Worm (Caenorhabditis elegans) whole organism, young adult: ENCODE results near the gene T07C12.10.
"Not testable (repeated sequence)": the region's sequence is repeated elsewhere in the genome, so short reads cannot be mapped to it uniquely, and the experiment has no call there.

Experiments
- C06A6.2 ChIP-seq: fragments of 200-800 bp; sonication (Bioruptor generic); conservative IDR thresholded peaks from 2 replicates; pipeline ENCODE4 v1.3.6; 2022; ENCODE audit warnings: missing genetic modification characterization, missing compliant biosample characterization
- F23B12.7 ChIP-seq: sonication (generic microtip); optimal IDR thresholded peaks from 2 replicates; lab custom pipeline; 2017; ENCODE audit warnings: missing genetic modification characterization, mild to moderate bottlenecking, missing compliant biosample characterization, antibody characterized with exemption, moderate library complexity; ENCODE audit not compliant: insufficient read depth
- F33H1.4 ChIP-seq: fragments of 200-800 bp; sonication (Bioruptor generic); IDR thresholded peaks from 2 replicates; pipeline ENCODE4 v1.3.6; 2022; ENCODE audit warnings: missing genetic modification reagents, missing genetic modification characterization, missing compliant biosample characterization
- K11D2.4 ChIP-seq: fragments of 200-800 bp; sonication (Bioruptor generic); IDR thresholded peaks from 2 replicates; pipeline ENCODE4 v1.3.6; 2022; ENCODE audit warnings: missing genetic modification reagents, missing genetic modification characterization, missing compliant biosample characterization
- K12H6.12 ChIP-seq: fragments of 200-800 bp; sonication (Bioruptor generic); optimal IDR thresholded peaks from 2 replicates; lab custom pipeline; 2018; ENCODE audit warnings: mild to moderate bottlenecking, missing genetic modification characterization, missing compliant biosample characterization
- T07F8.4 ChIP-seq: sonication (generic microtip); optimal IDR thresholded peaks from 2 replicates; lab custom pipeline; 2016; ENCODE audit warnings: mild to moderate bottlenecking, missing genetic modification characterization, moderate library complexity, missing compliant biosample characterization
- Y53G8AR.9 ChIP-seq: fragments of 200-800 bp; sonication (Bioruptor generic); conservative IDR thresholded peaks from 2 replicates; pipeline ENCODE4 v1.3.6; 2022; ENCODE audit warnings: missing genetic modification reagents, missing genetic modification characterization, missing compliant biosample characterization
- Y67H2A.10 ChIP-seq: fragments of 200-800 bp; sonication (Bioruptor generic); conservative IDR thresholded peaks from 2 replicates; pipeline ENCODE4 v1.3.6; 2022; ENCODE audit warnings: missing genetic modification reagents, missing genetic modification characterization, missing compliant biosample characterization
- Y95B8A.8 ChIP-seq: fragments of 200-800 bp; sonication (Bioruptor generic); IDR thresholded peaks from 2 replicates; pipeline ENCODE4 v1.3.6; 2022; ENCODE audit warnings: missing genetic modification reagents, missing genetic modification characterization, missing compliant biosample characterization
- ZK185.1 ChIP-seq: sonication (generic microtip); optimal IDR thresholded peaks from 2 replicates; lab custom pipeline; 2016; ENCODE audit warnings: mild to moderate bottlenecking, missing genetic modification characterization, missing compliant biosample characterization; ENCODE audit not compliant: poor library complexity, severe bottlenecking
- athp-1 ChIP-seq: sonication (generic microtip); optimal IDR thresholded peaks from 2 replicates; lab custom pipeline; 2017; ENCODE audit warnings: mild to moderate bottlenecking, missing genetic modification characterization, missing compliant biosample characterization
- attf-3 ChIP-seq: fragments of 200-800 bp; sonication (Bioruptor generic); conservative IDR thresholded peaks from 2 replicates; pipeline ENCODE4 v1.3.6; 2022; ENCODE audit warnings: missing genetic modification reagents, missing genetic modification characterization, missing compliant biosample characterization
- attf-5 ChIP-seq: fragments of 200-800 bp; sonication (Bioruptor generic); optimal IDR thresholded peaks from 2 replicates; lab custom pipeline; 2018; ENCODE audit warnings: mild to moderate bottlenecking, missing genetic modification characterization, missing compliant biosample characterization
- bed-2 ChIP-seq: fragments of 200-800 bp; sonication (Bioruptor generic); IDR thresholded peaks from 2 replicates; pipeline ENCODE4 v1.3.6; 2022; ENCODE audit warnings: missing genetic modification reagents, missing genetic modification characterization, missing compliant biosample characterization
- cebp-1 ChIP-seq, 2 experiments: fragments of 200-800 bp in 1 of 2; sonication (Bioruptor generic) in 1 of 2; sonication (generic microtip) in 1 of 2; IDR thresholded peaks in 1 of 2; optimal IDR thresholded peaks in 1 of 2; 2 replicates each; pipeline versions ENCODE4 v1.3.6 to Lab custom; 2017 to 2022; ENCODE audit warnings: missing compliant biosample characterization in 2 of 2, missing genetic modification characterization in 2 of 2, mild to moderate bottlenecking in 1 of 2, missing genetic modification reagents in 1 of 2, moderate library complexity in 1 of 2
- ceh-100 ChIP-seq: fragments of 200-800 bp; sonication (Bioruptor generic); IDR thresholded peaks from 2 replicates; pipeline ENCODE4 v1.3.6; 2022; ENCODE audit warnings: missing genetic modification reagents, missing genetic modification characterization, missing compliant biosample characterization
- ceh-27 ChIP-seq: fragments of 200-800 bp; sonication (Bioruptor generic); optimal IDR thresholded peaks from 2 replicates; lab custom pipeline; 2018; ENCODE audit warnings: mild to moderate bottlenecking, missing genetic modification characterization, moderate library complexity, missing compliant biosample characterization
- ceh-91 ChIP-seq: fragments of 200-800 bp; sonication (Bioruptor generic); IDR thresholded peaks from 2 replicates; pipeline ENCODE4 v1.3.6; 2022; ENCODE audit warnings: missing genetic modification reagents, missing genetic modification characterization, missing compliant biosample characterization
- chd-7 ChIP-seq: sonication (generic microtip); optimal IDR thresholded peaks from 2 replicates; lab custom pipeline; 2016; ENCODE audit warnings: mild to moderate bottlenecking, missing genetic modification characterization, moderate library complexity, missing compliant biosample characterization
- dox-1 ChIP-seq: fragments of 200-800 bp; sonication (Bioruptor generic); IDR thresholded peaks from 2 replicates; pipeline ENCODE4 v1.3.6; 2022; ENCODE audit warnings: missing genetic modification reagents, missing genetic modification characterization, missing compliant biosample characterization
- dpl-1 ChIP-seq: fragments of 150-350 bp; optimal IDR thresholded peaks from 2 replicates; lab custom pipeline; 2014; ENCODE audit warnings: missing biosample characterization, missing genetic modification reagents, missing genetic modification characterization
- him-1 ChIP-seq: sonication (generic microtip); optimal IDR thresholded peaks from 2 replicates; lab custom pipeline; 2016; ENCODE audit warnings: missing genotype, missing genetic modification reagents, missing genetic modification characterization, missing compliant biosample characterization
- hmg-1.2 ChIP-seq: fragments of 200-800 bp; sonication (Bioruptor generic); IDR thresholded peaks from 2 replicates; pipeline ENCODE4 v1.3.6; 2022; ENCODE audit warnings: missing genetic modification reagents, missing genetic modification characterization, missing compliant biosample characterization
- hsf-1 ChIP-seq: fragments of 200-800 bp; sonication (Bioruptor generic); IDR thresholded peaks from 2 replicates; pipeline ENCODE4 v1.3.6; 2022; ENCODE audit warnings: missing genetic modification reagents, missing genetic modification characterization, missing compliant biosample characterization
- let-607 ChIP-seq, 2 experiments: fragments of 200-800 bp in 1 of 2; sonication (Bioruptor generic) in 1 of 2; sonication (generic microtip) in 1 of 2; optimal IDR thresholded peaks; 2 replicates each; lab custom pipeline; 2016 to 2018; ENCODE audit warnings: mild to moderate bottlenecking in 2 of 2, missing compliant biosample characterization in 2 of 2, missing genetic modification characterization in 2 of 2, moderate library complexity in 2 of 2, missing genotype in 1 of 2
- lin-26 ChIP-seq: fragments of 200-800 bp; sonication (Bioruptor generic); IDR thresholded peaks from 2 replicates; pipeline ENCODE4 v1.3.6; 2022; ENCODE audit warnings: missing genetic modification reagents, missing genetic modification characterization, missing compliant biosample characterization
- lin-40 ChIP-seq: sonication (generic microtip); optimal IDR thresholded peaks from 2 replicates; lab custom pipeline; 2016; ENCODE audit warnings: missing genetic modification characterization, mild to moderate bottlenecking, missing compliant biosample characterization, missing genotype, missing genetic modification reagents
- lin-54 ChIP-seq: fragments of 200-800 bp; sonication (Bioruptor generic); optimal IDR thresholded peaks from 2 replicates; lab custom pipeline; 2018; ENCODE audit warnings: mild to moderate bottlenecking, missing genetic modification characterization, missing compliant biosample characterization
- lsl-1 ChIP-seq: fragments of 200-800 bp; sonication (Bioruptor generic); optimal IDR thresholded peaks from 2 replicates; lab custom pipeline; 2018; ENCODE audit warnings: mild to moderate bottlenecking, missing genetic modification characterization, moderate library complexity, missing compliant biosample characterization
- madf-6 ChIP-seq: fragments of 200-800 bp; sonication (Bioruptor generic); IDR thresholded peaks from 2 replicates; pipeline ENCODE4 v1.3.6; 2022; ENCODE audit warnings: missing genetic modification reagents, missing genetic modification characterization, missing compliant biosample characterization
- madf-8 ChIP-seq: fragments of 200-800 bp; sonication (Bioruptor generic); conservative IDR thresholded peaks from 2 replicates; pipeline ENCODE4 v1.3.6; 2022; ENCODE audit warnings: missing genetic modification reagents, missing genetic modification characterization, missing compliant biosample characterization
- mcd-1 ChIP-seq: fragments of 200-800 bp; sonication (Bioruptor generic); IDR thresholded peaks from 2 replicates; pipeline ENCODE4 v1.3.6; 2022; ENCODE audit warnings: missing genetic modification reagents, missing genetic modification characterization, missing compliant biosample characterization
- nfyb-1 ChIP-seq: fragments of 200-800 bp; sonication (Bioruptor generic); IDR thresholded peaks from 2 replicates; pipeline ENCODE4 v1.3.6; 2022; ENCODE audit warnings: missing genetic modification reagents, missing genetic modification characterization, missing compliant biosample characterization
- nhr-90 ChIP-seq: sonication (generic microtip); optimal IDR thresholded peaks from 2 replicates; lab custom pipeline; 2016; ENCODE audit warnings: missing genotype, mild to moderate bottlenecking, missing genetic modification characterization, missing compliant biosample characterization
- pbrm-1 ChIP-seq: fragments of 200-800 bp; sonication (Bioruptor generic); IDR thresholded peaks from 2 replicates; pipeline ENCODE4 v1.3.6; 2022; ENCODE audit warnings: missing genetic modification reagents, missing genetic modification characterization, missing compliant biosample characterization
- rcor-1 ChIP-seq: fragments of 200-800 bp; sonication (Bioruptor generic); IDR thresholded peaks from 2 replicates; pipeline ENCODE4 v1.3.6; 2022; ENCODE audit warnings: missing genetic modification reagents, missing genetic modification characterization, missing compliant biosample characterization
- rpc-1 ChIP-seq, 2 experiments: fragments of 150-350 bp in 1 of 2; sonication (generic microtip) in 1 of 2; optimal IDR thresholded peaks; 2 replicates each; lab custom pipeline; 2014 to 2018; ENCODE audit warnings: missing biosample characterization in 1 of 2, missing genetic modification characterization in 1 of 2, missing genetic modification reagents in 1 of 2, missing genotype in 1 of 2
- snpc-4 ChIP-seq, 5 experiments: fragments of 150-350 bp in 1 of 5; sonication (generic microtip) in 4 of 5; optimal IDR thresholded peaks; 2 replicates each; lab custom pipeline; 2014 to 2018; ENCODE audit warnings: missing genetic modification characterization in 5 of 5, missing biosample characterization in 3 of 5, antibody characterized with exemption in 2 of 5, mild to moderate bottlenecking in 2 of 5, missing compliant biosample characterization in 2 of 5, missing genotype in 2 of 5, moderate library complexity in 2 of 5, missing genetic modification reagents in 1 of 5
- tbp1 ChIP-seq: fragments of 200-800 bp; sonication (Bioruptor generic); optimal IDR thresholded peaks from 2 replicates; lab custom pipeline; 2018; ENCODE audit warnings: mild to moderate bottlenecking, missing genetic modification characterization, missing compliant biosample characterization
- unc-130 ChIP-seq: sonication (generic microtip); optimal IDR thresholded peaks from 2 replicates; lab custom pipeline; 2016; ENCODE audit warnings: missing genetic modification reagents, missing genetic modification characterization, missing compliant biosample characterization
- xnd-1 ChIP-seq: sonication (generic microtip); optimal IDR thresholded peaks from 2 replicates; lab custom pipeline; 2016; ENCODE audit warnings: missing genotype, missing genetic modification reagents, missing genetic modification characterization, missing compliant biosample characterization
- ztf-18 ChIP-seq: sonication (generic microtip); optimal IDR thresholded peaks from 2 replicates; lab custom pipeline; 2016; ENCODE audit warnings: missing genotype, mild to moderate bottlenecking, missing genetic modification characterization, missing compliant biosample characterization
- ztf-26 ChIP-seq: sonication (generic microtip); optimal IDR thresholded peaks from 2 replicates; lab custom pipeline; 2017; ENCODE audit warnings: missing genetic modification characterization, missing compliant biosample characterization

T07C12.10 gene

DNA sequence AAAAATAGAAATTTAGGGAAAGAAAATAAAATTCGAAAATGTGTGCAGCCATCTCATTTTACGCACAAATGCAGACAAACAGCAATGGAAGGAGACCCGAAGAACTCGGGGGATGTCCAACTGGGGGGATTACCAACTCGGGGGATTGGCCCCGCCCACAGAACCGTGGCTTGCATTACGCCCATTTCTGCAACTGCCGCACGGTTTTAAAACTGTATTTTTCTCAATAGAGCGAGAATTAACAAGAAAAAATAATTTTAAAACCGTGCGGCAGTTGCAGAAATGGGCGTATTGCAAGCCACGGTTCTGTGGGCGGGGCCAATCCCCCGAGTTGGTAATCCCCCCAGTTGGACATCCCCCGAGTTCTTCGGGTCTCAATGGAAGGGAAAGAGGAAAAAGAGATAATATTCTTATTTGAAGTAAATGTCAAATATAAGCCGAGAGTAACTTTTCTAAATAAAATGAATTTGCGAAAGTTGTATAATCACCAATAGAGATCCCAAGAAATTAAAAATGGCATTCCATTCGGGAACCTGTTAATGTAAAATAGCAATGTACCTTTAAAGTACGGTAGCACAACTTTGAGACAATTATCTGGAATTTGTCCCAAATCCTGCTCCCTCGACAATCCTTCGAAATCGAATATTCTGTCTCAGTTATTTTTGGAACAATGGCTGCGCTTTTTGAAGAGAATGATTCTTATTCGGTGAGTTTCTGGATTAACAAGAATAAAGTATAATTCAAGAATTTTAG is 20.6 kb upstream of the T07C12.10 start, which contains the start of the genes ruvb-1 and tofu-1:
TSS of gene ruvb-1 (minus strand) at position 72 of the 753 bp plus-strand sequence.
TSS of gene tofu-1 (plus strand) at position 417 of the 753 bp plus-strand sequence.
- TF ChIP-seq lin-26 (peak; percentile 33; the same call in 1 of the 2 replicates), ztf-18 (tag; lab: Kevin White, UChicago) (peak; percentile 50), lin-54 (peak; percentile 23), bed-2 (GFP tag; lab: Robert Waterston, UW) (0 out of 2 replicates have a peak, but pooled peaks have one; percentile 56), chd-7 (tag; lab: Kevin White, UChicago) (peak; percentile 15), unc-130 (peak; percentile 4), K11D2.4 (GFP tag; lab: Robert Waterston, UW) (peak; percentile 50; the same call in 1 of the 2 replicates), hsf-1 (GFP tag; lab: Robert Waterston, UW) (0 out of 2 replicates have a peak, but pooled peaks have one; percentile 38), T07F8.4 (tag; lab: Kevin White, UChicago) (peak; percentile 15), lsl-1 (GFP tag; lab: Kevin White, UChicago) (peak; percentile 63), C06A6.2 (GFP tag; lab: Robert Waterston, UW) (peak; percentile 94), him-1 (peak; percentile 14), madf-8 (GFP tag; lab: Robert Waterston, UW) (0 out of 2 replicates have a peak, but pooled peaks have one; percentile 15), Y67H2A.10 (GFP tag; lab: Robert Waterston, UW) (0 out of 2 replicates have a peak, but pooled peaks have one; percentile 47), let-607 (tag; optimal IDR thresholded peaks at IDR 0.05; lab: Kevin White, UChicago) (peak in 1 of 2 experiments; percentile 34), snpc-4 (tag; optimal IDR thresholded peaks at IDR 0.05; lab: Kevin White, UChicago) (peak in 2 of 4 experiments; percentile 47 to 62), F23B12.7 (tag; lab: Kevin White, UChicago) (peak; percentile 37), cebp-1 (GFP tag; IDR thresholded peaks at IDR 0.05; lab: Robert Waterston, UW) (0 out of 2 replicates have a peak, but pooled peaks have one; percentile 63), cebp-1 (tag; optimal IDR thresholded peaks at IDR 0.05; lab: Kevin White, UChicago) (peak; percentile 69), K12H6.12 (tag; lab: Kevin White, UChicago) (peak; percentile 14), F33H1.4 (peak; percentile 67), Y95B8A.8 (GFP tag; lab: Robert Waterston, UW) (0 out of 2 replicates have a peak, but pooled peaks have one; percentile 14), rcor-1 (GFP tag; lab: Robert Waterston, UW) (peak; percentile 59), xnd-1 (peak; percentile 44), tbp1 (peak; percentile 14), Y53G8AR.9 (GFP tag; lab: Robert Waterston, UW) (peak; percentile 64), hmg-1.2 (peak; percentile 49), lin-40 (tag; lab: Kevin White, UChicago) (peak; percentile 90), pbrm-1 (GFP tag; lab: Robert Waterston, UW) (peak; percentile 74; the same call in 1 of the 2 replicates), dox-1 (peak; percentile 54; the same call in 1 of the 2 replicates), ceh-100 (GFP tag; lab: Robert Waterston, UW) (peak; percentile 97), attf-5 (peak; percentile 74), ceh-27 (GFP tag; lab: Kevin White, UChicago) (peak; percentile 59), ZK185.1 (tag; lab: Kevin White, UChicago) (peak; percentile 58), dpl-1 (GFP tag; lab: Kevin White, UChicago) (peak; percentile 12), ztf-26 (tag; lab: Kevin White, UChicago) (peak; percentile 58), nhr-90 (tag; lab: Kevin White, UChicago) (peak; percentile 29), nfyb-1 (peak; percentile 80; the same call in 1 of the 2 replicates), attf-3 (GFP tag; lab: Robert Waterston, UW) (peak; percentile 12; the same call in 1 of the 2 replicates), madf-6 (GFP tag; lab: Robert Waterston, UW) (peak; percentile 53; the same call in 1 of the 2 replicates), rpc-1 (optimal IDR thresholded peaks at IDR 0.05; lab: Kevin White, UChicago) (peak; percentile 34), athp-1 (tag; lab: Kevin White, UChicago) (peak; percentile 43), mcd-1 (GFP tag; lab: Robert Waterston, UW) (peak; percentile 91), ceh-91 (GFP tag; lab: Robert Waterston, UW) (0 out of 2 replicates have a peak, but pooled peaks have one; percentile 21)
- not testable (repeated sequence) for TF ChIP-seq snpc-4 (GFP tag; optimal IDR thresholded peaks at IDR 0.05; lab: Kevin White, UChicago); rpc-1 (tag; optimal IDR thresholded peaks at IDR 0.05; lab: Kevin White, UChicago)
